Fruit fly (Drosophila melanogaster) whole organism, embryonic: Measurements from ENCODE around the gene Bem46.

Experiments
- ATbp ChIP-seq: fragments of 200-800 bp; sonication (Bioruptor generic); optimal IDR thresholded peaks from 2 replicates; lab custom pipeline; 2017; ENCODE audit warnings: missing biosample characterization, mild to moderate bottlenecking, missing genetic modification characterization, missing genetic modification reagents
- Atf6 ChIP-seq: fragments of 200-800 bp; sonication (Bioruptor generic); IDR thresholded peaks from 2 replicates; pipeline ENCODE4 v1.3.6; 2022; ENCODE audit warnings: missing biosample characterization, missing genetic modification characterization
- Awh ChIP-seq: fragments of 200-800 bp; sonication (Bioruptor generic); IDR thresholded peaks from 2 replicates; pipeline ENCODE4, ENCODE4 v1.3.6; 2022; ENCODE audit warnings: missing biosample characterization, missing genetic modification characterization
- Bteb2 ChIP-seq: fragments of 200-800 bp; sonication (Bioruptor generic); optimal IDR thresholded peaks from 2 replicates; lab custom pipeline; 2016; ENCODE audit warnings: missing biosample characterization, missing genetic modification characterization
- CG10321 ChIP-seq: fragments of 200-800 bp; sonication (Bioruptor generic); IDR thresholded peaks from 2 replicates; pipeline ENCODE4 v1.3.6; 2022; ENCODE audit warnings: missing biosample characterization, missing genetic modification characterization
- CG10543 ChIP-seq: fragments of 200-800 bp; sonication (Bioruptor generic); optimal IDR thresholded peaks from 3 replicates; lab custom pipeline; 2017; ENCODE audit warnings: missing biosample characterization, mild to moderate bottlenecking, missing genetic modification characterization, moderate library complexity
- CG11398 ChIP-seq: fragments of 200-800 bp; sonication (Bioruptor generic); optimal IDR thresholded peaks from 2 replicates; lab custom pipeline; 2016; ENCODE audit warnings: missing biosample characterization, missing genetic modification characterization
- CG11560 ChIP-seq: fragments of 200-800 bp; sonication (Bioruptor generic); IDR thresholded peaks from 3 replicates; pipeline ENCODE4 v1.3.6; 2022; ENCODE audit warnings: missing biosample characterization, missing genetic modification characterization
- CG11695 ChIP-seq: fragments of 200-800 bp; sonication (Bioruptor generic); IDR thresholded peaks from 3 replicates; pipeline ENCODE4 v1.3.6; 2022; ENCODE audit warnings: missing biosample characterization, missing genetic modification characterization
- CG12104 ChIP-seq: fragments of 200-800 bp; sonication (Bioruptor generic); optimal IDR thresholded peaks from 3 replicates; lab custom pipeline; 2016; ENCODE audit warnings: missing biosample characterization, missing genetic modification characterization
- CG12155 ChIP-seq: fragments of 200-800 bp; sonication (Bioruptor generic); optimal IDR thresholded peaks from 3 replicates; lab custom pipeline; 2016; ENCODE audit warnings: missing biosample characterization, missing genetic modification characterization
- CG12219 ChIP-seq: fragments of 200-800 bp; sonication (Bioruptor generic); optimal IDR thresholded peaks from 3 replicates; lab custom pipeline; 2018; ENCODE audit warnings: missing biosample characterization, mild to moderate bottlenecking, missing genetic modification characterization
- CG14710 ChIP-seq: fragments of 200-800 bp; sonication (Bioruptor generic); optimal IDR thresholded peaks from 3 replicates; lab custom pipeline; 2019; ENCODE audit warnings: missing biosample characterization, mild to moderate bottlenecking, missing genetic modification characterization, moderate library complexity
- CG15601 ChIP-seq: fragments of 200-800 bp; sonication (Bioruptor generic); optimal IDR thresholded peaks from 3 replicates; lab custom pipeline; 2019; ENCODE audit warnings: missing biosample characterization, mild to moderate bottlenecking, missing genetic modification characterization, moderate library complexity
- CG15696 ChIP-seq: fragments of 200-800 bp; sonication (Bioruptor generic); optimal IDR thresholded peaks from 2 replicates; lab custom pipeline; 2019; ENCODE audit warnings: missing biosample characterization, mild to moderate bottlenecking, missing genetic modification characterization, moderate library complexity
- CG4854 ChIP-seq: fragments of 200-800 bp; sonication (Bioruptor generic); optimal IDR thresholded peaks from 2 replicates; lab custom pipeline; 2016; ENCODE audit warnings: missing biosample characterization, missing genetic modification characterization, inconsistent platforms
- CG6254 ChIP-seq: fragments of 200-800 bp; sonication (Bioruptor generic); optimal IDR thresholded peaks from 3 replicates; lab custom pipeline; 2017; ENCODE audit warnings: mild to moderate bottlenecking, missing biosample characterization, missing genetic modification reagents, missing genetic modification characterization
- CG6272 ChIP-seq: fragments of 200-800 bp; sonication (Bioruptor generic); IDR thresholded peaks from 2 replicates; pipeline ENCODE4 v1.3.6; 2022; ENCODE audit warnings: missing biosample characterization, missing genetic modification characterization
- CG7839 ChIP-seq: fragments of 200-800 bp; sonication (Bioruptor generic); optimal IDR thresholded peaks from 3 replicates; lab custom pipeline; 2018; ENCODE audit warnings: missing biosample characterization, mild to moderate bottlenecking, missing genetic modification characterization, moderate library complexity
- CG8478 ChIP-seq: fragments of >200 bp; optimal IDR thresholded peaks from 2 replicates; lab custom pipeline; 2018
- CG9727 ChIP-seq: fragments of 200-800 bp; sonication (Bioruptor generic); optimal IDR thresholded peaks from 3 replicates; lab custom pipeline; 2017; ENCODE audit warnings: missing biosample characterization, mild to moderate bottlenecking, missing genetic modification characterization
- Ets65A ChIP-seq: fragments of 200-800 bp; sonication (Bioruptor generic); peaks from one replicate; lab custom pipeline; 2016; ENCODE audit warnings: missing biosample characterization, missing genetic modification characterization
- Fer2 ChIP-seq: fragments of 200-800 bp; sonication (Bioruptor generic); optimal IDR thresholded peaks from 2 replicates; lab custom pipeline; 2018; ENCODE audit warnings: missing biosample characterization, mild to moderate bottlenecking, missing genetic modification characterization, moderate library complexity
- Hsf ChIP-seq: fragments of 200-800 bp; sonication (Bioruptor generic); optimal IDR thresholded peaks from 3 replicates; lab custom pipeline; 2016; ENCODE audit warnings: missing biosample characterization, missing genetic modification characterization
- Lim3 ChIP-seq: fragments of 200-800 bp; sonication (Bioruptor generic); IDR thresholded peaks from 2 replicates; pipeline ENCODE4 v1.3.6; 2022; ENCODE audit warnings: missing biosample characterization, missing genetic modification characterization
- Meics ChIP-seq: fragments of 200-800 bp; sonication (Bioruptor generic); optimal IDR thresholded peaks from 2 replicates; lab custom pipeline; 2017; ENCODE audit warnings: missing biosample characterization, mild to moderate bottlenecking, missing genetic modification characterization
- Myb ChIP-seq: fragments of 200-800 bp; sonication (Bioruptor generic); optimal IDR thresholded peaks from 2 replicates; lab custom pipeline; 2016; ENCODE audit warnings: missing biosample characterization, missing genetic modification characterization
- Six4 ChIP-seq: fragments of 200-800 bp; sonication (Bioruptor generic); optimal IDR thresholded peaks from 2 replicates; lab custom pipeline; 2016; ENCODE audit warnings: missing biosample characterization, missing genetic modification characterization
- Tbp ChIP-seq: fragments of >200 bp; optimal IDR thresholded peaks from 2 replicates; lab custom pipeline; 2018; ENCODE audit warnings: missing biosample characterization, missing genetic modification characterization
- cg ChIP-seq: fragments of 200-800 bp; sonication (Bioruptor generic); optimal IDR thresholded peaks from 3 replicates; lab custom pipeline; 2019; ENCODE audit warnings: missing biosample characterization, mild to moderate bottlenecking, missing genetic modification characterization, moderate library complexity
- chm ChIP-seq: fragments of 200-800 bp; sonication (Bioruptor generic); IDR thresholded peaks from 2 replicates; pipeline ENCODE4 v1.3.6; 2022; ENCODE audit warnings: missing biosample characterization, missing genetic modification characterization
- ci ChIP-seq: fragments of 200-800 bp; sonication (Bioruptor generic); IDR thresholded peaks from 3 replicates; pipeline ENCODE4 v1.3.6; 2022; ENCODE audit warnings: missing biosample characterization, missing genetic modification characterization
- dmrt99B ChIP-seq: fragments of 200-800 bp; sonication (Bioruptor generic); optimal IDR thresholded peaks from 2 replicates; lab custom pipeline; 2018; ENCODE audit warnings: missing biosample characterization, mild to moderate bottlenecking, missing genetic modification characterization, moderate library complexity
- emc ChIP-seq: fragments of 200-800 bp; sonication (Bioruptor generic); optimal IDR thresholded peaks from 2 replicates; lab custom pipeline; 2016; ENCODE audit warnings: missing biosample characterization, missing genetic modification characterization
- fd102C ChIP-seq: fragments of 200-800 bp; sonication (Bioruptor generic); optimal IDR thresholded peaks from 2 replicates; lab custom pipeline; 2018; ENCODE audit warnings: missing biosample characterization, mild to moderate bottlenecking, missing genetic modification characterization, moderate library complexity
- fru ChIP-seq: fragments of >200 bp; optimal IDR thresholded peaks from 2 replicates; lab custom pipeline; 2017
- gsb-n ChIP-seq: fragments of 200-800 bp; sonication (Bioruptor generic); optimal IDR thresholded peaks from 3 replicates; lab custom pipeline; 2018; ENCODE audit warnings: missing biosample characterization, mild to moderate bottlenecking, missing genetic modification characterization
- ham ChIP-seq: fragments of 200-800 bp; sonication (Bioruptor generic); IDR thresholded peaks from 2 replicates; pipeline ENCODE4 v1.3.6; 2022; ENCODE audit warnings: missing biosample characterization, missing genetic modification characterization
- inv ChIP-seq: fragments of 200-800 bp; sonication (Bioruptor generic); IDR thresholded peaks from 2 replicates; pipeline ENCODE4 v1.3.6; 2022; ENCODE audit warnings: missing biosample characterization, missing genetic modification characterization; ENCODE audit not compliant: partially characterized antibody
- jumu ChIP-seq: fragments of 200-800 bp; sonication (Bioruptor generic); optimal IDR thresholded peaks from 3 replicates; lab custom pipeline; 2016; ENCODE audit warnings: missing biosample characterization, missing genetic modification characterization
- ken ChIP-seq: fragments of 200-800 bp; sonication (Bioruptor generic); IDR thresholded peaks from 3 replicates; pipeline ENCODE4 v1.3.6; 2022; ENCODE audit warnings: missing biosample characterization, missing genetic modification characterization
- org-1 ChIP-seq: fragments of 200-800 bp; sonication (Bioruptor generic); optimal IDR thresholded peaks from 2 replicates; lab custom pipeline; 2017; ENCODE audit warnings: missing biosample characterization, missing genetic modification characterization
- pho ChIP-seq: fragments of 200-800 bp; sonication (Bioruptor generic); optimal IDR thresholded peaks from 2 replicates; lab custom pipeline; 2016; ENCODE audit warnings: missing biosample characterization, missing genetic modification characterization
- pum ChIP-seq: fragments of 200-800 bp; sonication (Bioruptor generic); optimal IDR thresholded peaks from 2 replicates; lab custom pipeline; 2016; ENCODE audit warnings: missing biosample characterization, missing genetic modification characterization
- row ChIP-seq: fragments of 200-800 bp; sonication (Bioruptor generic); IDR thresholded peaks from 3 replicates; pipeline ENCODE4 v1.3.6; 2022; ENCODE audit warnings: missing biosample characterization, missing genetic modification characterization
- sc ChIP-seq, 3 experiments: fragments of >200 bp in 2 of 3; fragments of 200-800 bp in 1 of 3; sonication (Bioruptor generic) in 1 of 3; optimal IDR thresholded peaks; 2 replicates in 2 of 3; 3 replicates in 1 of 3; lab custom pipeline; 2017; ENCODE audit warnings: mild to moderate bottlenecking in 1 of 3, missing biosample characterization in 1 of 3, missing genetic modification characterization in 1 of 3, missing genetic modification reagents in 1 of 3
- sens ChIP-seq: fragments of 200-800 bp; sonication (Bioruptor generic); peaks from one replicate; lab custom pipeline; 2016; ENCODE audit warnings: missing biosample characterization, missing genetic modification characterization
- slbo ChIP-seq: fragments of 200-800 bp; sonication (Bioruptor generic); IDR thresholded peaks from 2 replicates; pipeline ENCODE4 v1.3.6; 2022; ENCODE audit warnings: missing biosample characterization, missing genetic modification characterization
- toy ChIP-seq: fragments of 200-800 bp; sonication (Bioruptor generic); IDR thresholded peaks from 2 replicates; pipeline ENCODE4 v1.3.6; 2022; ENCODE audit warnings: missing biosample characterization, missing genetic modification characterization
- twi ChIP-seq: fragments of 200-800 bp; optimal IDR thresholded peaks from 2 replicates; lab custom pipeline; 2019; ENCODE audit warnings: missing biosample characterization, mild to moderate bottlenecking, missing genetic modification characterization, moderate library complexity
- wor ChIP-seq: fragments of 200-800 bp; sonication (Bioruptor generic); IDR thresholded peaks from 2 replicates; pipeline ENCODE4 v1.3.6; 2022; ENCODE audit warnings: missing biosample characterization, missing genetic modification characterization

Bem46 gene

dm6 chr2L:2972439-2972936 is 15.4 kb upstream of the Bem46 start, which contains the start of the genes Rrp1 and gammaTub23C (continued):
- TF ChIP-seq CG11695 (GFP tag; lab: Robert Waterston, UW) (peak; percentile 86), CG12104 (peak; percentile 93), row (GFP tag; lab: Robert Waterston, UW) (peak; percentile 93), dmrt99B (tag; lab: Kevin White, UChicago) (peak; percentile 89), Six4 (GFP tag; lab: Kevin White, UChicago) (peak; percentile 87), slbo (GFP tag; lab: Robert Waterston, UW) (peak; percentile 91), CG9727 (GFP tag; lab: Kevin White, UChicago) (peak; percentile 95), Fer2 (tag; lab: Kevin White, UChicago) (peak; percentile 80), emc (GFP tag; lab: Kevin White, UChicago) (peak; percentile 45), sens (GFP tag; lab: Kevin White, UChicago) (peak; percentile 96), Tbp (no peak), cg (GFP tag; lab: Kevin White, UChicago) (no peak), CG6272 (GFP tag; lab: Robert Waterston, UW) (peak; percentile 79; the same call in 1 of the 2 replicates), Bteb2 (GFP tag; lab: Kevin White, UChicago) (peak; percentile 67), Hsf (GFP tag; lab: Kevin White, UChicago) (peak; percentile 90), CG7839 (tag; lab: Kevin White, UChicago) (peak; percentile 94), org-1 (peak; percentile 89), fd102C (GFP tag; lab: Kevin White, UChicago) (peak; percentile 54), chm (0 out of 2 replicates have a peak, but pooled peaks have one; percentile 12), CG10321 (GFP tag; lab: Robert Waterston, UW) (peak; percentile 28; the same call in 1 of the 2 replicates), CG12219 (peak; percentile 69), inv (GFP tag; lab: Robert Waterston, UW) (no peak), ATbp (GFP tag; lab: Kevin White, UChicago) (peak; percentile 75), Ets65A (peak; percentile 95), Lim3 (GFP tag; lab: Robert Waterston, UW) (peak; percentile 68; the same call in 1 of the 2 replicates), CG11398 (no peak), pho (GFP tag; lab: Kevin White, UChicago) (peak; percentile 77), Myb (peak; percentile 56), CG14710 (tag; lab: Kevin White, UChicago) (peak; percentile 96), gsb-n (peak; percentile 77), CG4854 (GFP tag; lab: Kevin White, UChicago) (peak; percentile 76), CG8478 (no peak), toy (0 out of 2 replicates have a peak, but pooled peaks have one; percentile 17), sc (optimal IDR thresholded peaks at IDR 0.05; lab: Kevin White, UChicago) (no peak), sc (GFP tag; optimal IDR thresholded peaks at IDR 0.05; lab: Kevin White, UChicago) (peak; percentile 92), Meics (GFP tag; lab: Kevin White, UChicago) (peak; percentile 93), fru (lab: Kevin White, UChicago) (no peak), twi (tag; lab: Kevin White, UChicago) (peak; percentile 89), ham (GFP tag; lab: Robert Waterston, UW) (no peak), Atf6 (GFP tag; lab: Robert Waterston, UW) (peak; percentile 80), Awh (GFP tag; lab: Robert Waterston, UW) (no peak), CG15601 (tag; lab: Kevin White, UChicago) (peak; percentile 82), jumu (GFP tag; lab: Kevin White, UChicago) (peak; percentile 57), CG12155 (peak; percentile 89), ci (GFP tag; lab: Robert Waterston, UW) (peak; percentile 56; the same call in 2 of the 3 replicates), pum (peak; percentile 74), CG11560 (tag; lab: Robert Waterston, UW) (peak; percentile 76), CG10543 (peak; percentile 89), CG15696 (peak; percentile 88), wor (GFP tag; lab: Robert Waterston, UW) (peak; percentile 74), ken (peak; percentile 44; the same call in 1 of the 3 replicates), CG6254 (GFP tag; lab: Kevin White, UChicago) (peak; percentile 77)
